Fruit fly (Drosophila melanogaster) whole organism, adult: ENCODE data around the gene CG12278.

Experiments used
- CG11617 ChIP-seq: fragments of 200-800 bp; sonication (Bioruptor generic); optimal IDR thresholded peaks from 2 replicates; lab custom pipeline; 2017; ENCODE audit warnings: mild to moderate bottlenecking, missing biosample characterization, missing genetic modification reagents, missing genetic modification characterization
- CG12768 ChIP-seq: fragments of 200-800 bp; sonication (Bioruptor generic); optimal IDR thresholded peaks from 2 replicates; lab custom pipeline; 2017; ENCODE audit warnings: missing biosample characterization, missing genetic modification characterization, mild to moderate bottlenecking, moderate library complexity, missing genetic modification reagents
- CG14711 ChIP-seq: fragments of 200-800 bp; sonication (Bioruptor generic); optimal IDR thresholded peaks from 2 replicates; lab custom pipeline; 2018; ENCODE audit warnings: missing biosample characterization, mild to moderate bottlenecking, missing genetic modification characterization, moderate library complexity
- CG33017 ChIP-seq: fragments of 200-800 bp; sonication (Bioruptor generic); optimal IDR thresholded peaks from 2 replicates; lab custom pipeline; 2018; ENCODE audit warnings: missing biosample characterization, mild to moderate bottlenecking, missing genetic modification characterization, moderate library complexity
- CG7045 ChIP-seq: fragments of 200-800 bp; sonication (Bioruptor generic); optimal IDR thresholded peaks from 2 replicates; lab custom pipeline; 2017; ENCODE audit warnings: missing biosample characterization, mild to moderate bottlenecking, missing genetic modification characterization
- Crg-1 ChIP-seq: fragments of 200-800 bp; sonication (Bioruptor generic); optimal IDR thresholded peaks from 2 replicates; lab custom pipeline; 2016; ENCODE audit warnings: missing biosample characterization, missing genetic modification characterization
- Mnt ChIP-seq: fragments of 200-800 bp; sonication (Bioruptor generic); optimal IDR thresholded peaks from 2 replicates; lab custom pipeline; 2016; ENCODE audit warnings: missing biosample characterization, mild to moderate bottlenecking, missing genetic modification characterization
- cnc ChIP-seq, 2 experiments: fragments of >200 bp; optimal IDR thresholded peaks; 2 replicates each; lab custom pipeline; 2017
- kay ChIP-seq: fragments of 200-800 bp; sonication (Bioruptor generic); peaks from one replicate; lab custom pipeline; 2016; ENCODE audit warnings: missing biosample characterization, missing genetic modification characterization, borderline replicate concordance
- ovo ChIP-seq: fragments of 200-800 bp; sonication (Bioruptor generic); optimal IDR thresholded peaks from 2 replicates; lab custom pipeline; 2016; ENCODE audit warnings: missing biosample characterization, missing genetic modification characterization
- pad ChIP-seq: fragments of 200-800 bp; sonication (Bioruptor generic); optimal IDR thresholded peaks from 3 replicates; lab custom pipeline; 2017; ENCODE audit warnings: missing biosample characterization, missing genetic modification characterization, mild to moderate bottlenecking, moderate library complexity, missing genetic modification reagents
- toe ChIP-seq: fragments of 200-800 bp; sonication (Bioruptor generic); optimal IDR thresholded peaks from 2 replicates; lab custom pipeline; 2016; ENCODE audit warnings: missing biosample characterization, missing genetic modification characterization

dm6 chr3R:21065696-21066080 lies 21.8 kb downstream of the CG12278 start:
- TF ChIP-seq Mnt (GFP tag; lab: Kevin White, UChicago) (no peak), toe (GFP tag; lab: Kevin White, UChicago) (no peak), CG33017 (tag; lab: Kevin White, UChicago) (no peak), CG12768 (no peak), CG11617 (GFP tag; lab: Kevin White, UChicago) (no peak), CG7045 (GFP tag; lab: Kevin White, UChicago) (no peak), pad (no peak), ovo (no peak), kay (peak; percentile 99), Crg-1 (GFP tag; lab: Kevin White, UChicago) (no peak), CG14711 (tag; lab: Kevin White, UChicago) (no peak), cnc (optimal IDR thresholded peaks at IDR 0.05; lab: Kevin White, UChicago) (no peak)
